Worm (Caenorhabditis elegans): ENCODE results near the gene ttr-16.

DNA sequence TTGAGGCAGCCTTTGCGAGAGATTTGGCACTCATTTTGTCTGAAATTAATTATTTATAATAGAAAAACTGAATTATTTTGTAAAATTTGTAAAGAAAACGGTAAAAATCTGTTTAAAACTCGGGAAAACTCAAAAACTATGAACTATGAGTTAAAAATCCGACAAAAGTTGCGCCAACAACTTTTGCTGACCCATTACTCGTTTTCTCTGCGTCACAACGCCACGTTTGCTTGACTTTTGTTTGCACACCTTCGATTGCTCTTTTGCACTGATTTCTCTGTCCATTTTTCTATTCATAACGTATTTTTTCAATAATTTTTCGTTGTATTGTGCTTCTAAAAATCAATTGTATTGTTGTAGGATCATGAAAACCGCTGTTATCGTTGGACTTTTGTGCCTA, 27.7 kb downstream of the ttr-16 start, which contains the start of gene fkb-1:
- no peak for TF ChIP-seq tbx-11 (GFP tag; IDR thresholded peaks at IDR 0.05)
- no peak for TF ChIP-seq ama-1 (optimal IDR thresholded peaks at IDR 0.05)
- TF ChIP-seq hmbx-1 (tag; optimal IDR thresholded peaks at IDR 0.05) = no peak
- TF ChIP-seq aly-1 (tag; optimal IDR thresholded peaks at IDR 0.05) = no peak
- no peak for TF ChIP-seq flt-1 (GFP tag; IDR thresholded peaks at IDR 0.05)
- TF ChIP-seq sea-1 (GFP tag; conservative IDR thresholded peaks at IDR 0.05) = no peak
- no peak for TF ChIP-seq ceh-36 (tag; optimal IDR thresholded peaks at IDR 0.05)
- no peak for TF ChIP-seq hnd-1 (tag; optimal IDR thresholded peaks at IDR 0.05)
